Worm (Caenorhabditis elegans): ENCODE results near the gene Y39A1A.2.

Gene Y39A1A.2

ce11 chrIII:10628360-10628759 is 25.0 kb upstream of the Y39A1A.2 start (continued):
- TF ChIP-seq snpc-4 (tag; optimal IDR thresholded peaks at IDR 0.05) (no peak), jun-1 (tag; optimal IDR thresholded peaks at IDR 0.05) (no peak), ceh-28 (tag; optimal IDR thresholded peaks at IDR 0.05) (no peak), daf-19 (GFP tag; conservative IDR thresholded peaks at IDR 0.05) (no peak), mdl-1 (tag; optimal IDR thresholded peaks at IDR 0.05) (peak in 1 of 2 experiments; percentile 73), daf-12 (tag; optimal IDR thresholded peaks at IDR 0.05) (no peak)

- TF ChIP-seq nhr-48 (tag; optimal IDR thresholded peaks at IDR 0.05), result peak; percentile 23
- no peak for TF ChIP-seq ztf-11 (tag; optimal IDR thresholded peaks at IDR 0.05)
- TF ChIP-seq Y48G9A.11 (GFP tag; IDR thresholded peaks at IDR 0.05), result peak; percentile 63; the same call in 1 of the 2 replicates
- peak; percentile 81 for TF ChIP-seq lin-38 (GFP tag; IDR thresholded peaks at IDR 0.05)
- no peak; the same call in 1 of the 2 replicates for TF ChIP-seq daf-19 (GFP tag; conservative IDR thresholded peaks at IDR 0.05)
- TF ChIP-seq nhr-10 (tag; optimal IDR thresholded peaks at IDR 0.05), result no peak
- TF ChIP-seq mes-2 (tag; optimal IDR thresholded peaks at IDR 0.05; ENCODE audit: poor library complexity, severe bottlenecking), result peak; percentile 66
- no peak for TF ChIP-seq attf-4 (tag; optimal IDR thresholded peaks at IDR 0.05)
- TF ChIP-seq ceh-32 (tag; optimal IDR thresholded peaks at IDR 0.05; ENCODE audit: poor library complexity), result no peak
- peak; percentile 22 for TF ChIP-seq hlh-30 (tag; optimal IDR thresholded peaks at IDR 0.05; ENCODE audit: insufficient read depth)
- peak; percentile 46; the same call in 1 of the 2 replicates for TF ChIP-seq dmd-6 (GFP tag; IDR thresholded peaks at IDR 0.05)
- TF ChIP-seq vab-7 (GFP tag; IDR thresholded peaks at IDR 0.05), result peak; percentile 94
- peak; percentile 88 for TF ChIP-seq pha-4 (GFP tag; IDR thresholded peaks at IDR 0.05)
- no peak for TF ChIP-seq pha-4 (tag; optimal IDR thresholded peaks at IDR 0.05)
- peak; percentile 82 for TF ChIP-seq nhr-42 (GFP tag; IDR thresholded peaks at IDR 0.05)
- peak; percentile 94 for TF ChIP-seq dmd-8 (GFP tag; IDR thresholded peaks at IDR 0.05)
- peak; percentile 80 for TF ChIP-seq F26F4.8 (GFP tag; conservative IDR thresholded peaks at IDR 0.05)
- TF ChIP-seq nhr-102 (tag; optimal IDR thresholded peaks at IDR 0.05), result peak; percentile 35
- TF ChIP-seq T20F7.1 (GFP tag; optimal IDR thresholded peaks at IDR 0.05), result no peak
- no peak for TF ChIP-seq Y5F2A.4 (GFP tag; optimal IDR thresholded peaks at IDR 0.05)
- TF ChIP-seq dmd-9 (GFP tag; IDR thresholded peaks at IDR 0.05), result peak; percentile 59; the same call in 1 of the 2 replicates
- TF ChIP-seq D1046.2 (GFP tag; IDR thresholded peaks at IDR 0.05), result peak; percentile 89
- no peak for TF ChIP-seq skn-1 (tag; optimal IDR thresholded peaks at IDR 0.05)
- TF ChIP-seq nhr-28 (tag; optimal IDR thresholded peaks at IDR 0.05), result no peak
- TF ChIP-seq egl-27 (tag; optimal IDR thresholded peaks at IDR 0.05), result no peak
- TF ChIP-seq saeg-2 (GFP tag; IDR thresholded peaks at IDR 0.05), result no peak
- no peak for TF ChIP-seq ceh-28 (tag; optimal IDR thresholded peaks at IDR 0.05)
- no peak for TF ChIP-seq ceh-82 (tag; optimal IDR thresholded peaks at IDR 0.05)
- 0 out of 2 replicates have a peak, but pooled peaks have one; percentile 74 for TF ChIP-seq ceh-44 (GFP tag; IDR thresholded peaks at IDR 0.05)
- TF ChIP-seq lin-15B (tag; optimal IDR thresholded peaks at IDR 0.05), result no peak
- TF ChIP-seq R02D3.7 (tag; optimal IDR thresholded peaks at IDR 0.05), result no peak
- TF ChIP-seq mep-1 (tag; optimal IDR thresholded peaks at IDR 0.05), result peak; percentile 4
- TF ChIP-seq lin-39 (tag; optimal IDR thresholded peaks at IDR 0.05), result no peak
- TF ChIP-seq dpl-1 (GFP tag; optimal IDR thresholded peaks at IDR 0.05), result no peak
- no peak for TF ChIP-seq fos-1 (tag; optimal IDR thresholded peaks at IDR 0.05)
- TF ChIP-seq tra-1 (GFP tag; IDR thresholded peaks at IDR 0.05), result peak; percentile 76
- peak; percentile 69 for TF ChIP-seq lin-13 (GFP tag; optimal IDR thresholded peaks at IDR 0.05)
- no peak for TF ChIP-seq cey-2 (tag; optimal IDR thresholded peaks at IDR 0.05; ENCODE audit: borderline replicate concordance, insufficient read depth)
- no peak for TF ChIP-seq fkh-10 (GFP tag; optimal IDR thresholded peaks at IDR 0.05)
- TF ChIP-seq nhr-111 (GFP tag; optimal IDR thresholded peaks at IDR 0.05), result peak; percentile 37
- no peak for TF ChIP-seq mdl-1 (tag; optimal IDR thresholded peaks at IDR 0.05)
- no peak for TF ChIP-seq nhr-25 (tag; optimal IDR thresholded peaks at IDR 0.05; ENCODE audit: borderline replicate concordance, insufficient read depth)
- TF ChIP-seq nhr-6 (tag; optimal IDR thresholded peaks at IDR 0.05), result peak; percentile 51
- TF ChIP-seq zip-2 (tag; optimal IDR thresholded peaks at IDR 0.05), result no peak
- TF ChIP-seq mdt-29 (GFP tag; IDR thresholded peaks at IDR 0.05), result peak; percentile 59; the same call in 1 of the 2 replicates
- TF ChIP-seq nhr-76 (tag; optimal IDR thresholded peaks at IDR 0.05), result no peak
- TF ChIP-seq tag-97 (GFP tag; IDR thresholded peaks at IDR 0.05), result no peak
Measured at ce11 chrIII:10624564-10624963, 21.2 kb upstream of the Y39A1A.2 start.
